Worm (Caenorhabditis elegans) whole organism, young adult: ENCODE data around the gene Y6G8.5.

Experiments
- Y53G8AR.9 ChIP-seq: fragments of 200-800 bp; sonication (Bioruptor generic); conservative IDR thresholded peaks from 2 replicates; pipeline ENCODE4 v1.3.6; 2022; ENCODE audit warnings: missing genetic modification reagents, missing genetic modification characterization, missing compliant biosample characterization
- Y79H2A.3 ChIP-seq: fragments of 200-800 bp; sonication (Bioruptor generic); conservative IDR thresholded peaks from 2 replicates; pipeline ENCODE4 v1.3.6; 2022; ENCODE audit warnings: missing genetic modification reagents, missing genetic modification characterization, missing compliant biosample characterization
- ama-1 ChIP-seq, 3 experiments: fragments of 150-350 bp in 1 of 3; sonication (generic microtip) in 2 of 3; optimal IDR thresholded peaks; 2 replicates each; lab custom pipeline; 2014 to 2018; ENCODE audit warnings: missing biosample characterization in 2 of 3, missing genetic modification characterization in 2 of 3, missing genetic modification reagents in 2 of 3
- fkh-3 ChIP-seq: sonication (generic microtip); optimal IDR thresholded peaks from 2 replicates; lab custom pipeline; 2016; ENCODE audit warnings: mild to moderate bottlenecking, missing genetic modification characterization, missing compliant biosample characterization
- hlh-12 ChIP-seq: sonication (generic microtip); optimal IDR thresholded peaks from 2 replicates; lab custom pipeline; 2016; ENCODE audit warnings: missing genetic modification characterization, missing compliant biosample characterization
- madf-6 ChIP-seq: fragments of 200-800 bp; sonication (Bioruptor generic); IDR thresholded peaks from 2 replicates; pipeline ENCODE4 v1.3.6; 2022; ENCODE audit warnings: missing genetic modification reagents, missing genetic modification characterization, missing compliant biosample characterization
- nfya-1 ChIP-seq: sonication (generic microtip); optimal IDR thresholded peaks from 2 replicates; lab custom pipeline; 2017; ENCODE audit warnings: antibody characterized with exemption, missing compliant biosample characterization, missing genetic modification characterization, borderline replicate concordance; ENCODE audit not compliant: insufficient read depth
- sea-2 ChIP-seq: fragments of 200-800 bp; sonication (Bioruptor generic); IDR thresholded peaks from 2 replicates; pipeline ENCODE4 v1.3.6; 2022; ENCODE audit warnings: missing genetic modification characterization, missing compliant biosample characterization
- tbp1 ChIP-seq: fragments of 200-800 bp; sonication (Bioruptor generic); optimal IDR thresholded peaks from 2 replicates; lab custom pipeline; 2018; ENCODE audit warnings: mild to moderate bottlenecking, missing genetic modification characterization, missing compliant biosample characterization

DNA sequence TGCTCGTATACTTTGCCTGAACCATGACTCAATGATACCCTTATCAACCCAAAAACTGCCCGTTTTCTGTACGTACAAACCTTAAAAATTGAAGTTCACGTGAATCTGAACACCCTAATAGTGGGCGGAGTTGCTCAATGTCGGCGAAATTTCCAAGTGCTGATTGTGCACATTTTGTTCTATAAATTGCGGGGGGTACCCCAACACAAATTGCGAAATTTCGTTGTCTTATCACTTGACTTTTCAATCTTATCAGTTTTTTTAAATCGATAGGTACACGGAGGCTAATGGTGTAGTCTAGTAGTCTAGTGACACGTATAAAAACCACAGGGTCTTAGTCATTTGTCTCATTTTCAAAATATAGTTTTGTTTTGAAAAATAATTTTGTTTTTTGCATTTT is 43.7 kb upstream of the Y6G8.5 start, which contains the start of gene fbxa-108:
- no peak for TF ChIP-seq sea-2 (GFP tag; lab: Robert Waterston, UW)
- no peak for TF ChIP-seq nfya-1 (tag; lab: Kevin White, UChicago)
- no peak for TF ChIP-seq hlh-12
- no peak for TF ChIP-seq madf-6 (GFP tag; lab: Robert Waterston, UW)
- TF ChIP-seq ama-1 (optimal IDR thresholded peaks at IDR 0.05; lab: Kevin White, UChicago), result no peak
- TF ChIP-seq ama-1 (GFP tag; optimal IDR thresholded peaks at IDR 0.05; lab: Kevin White, UChicago), result no peak
- no peak for TF ChIP-seq fkh-3 (tag; lab: Kevin White, UChicago)
- TF ChIP-seq tbp1 (GFP tag; lab: Kevin White, UChicago), result peak; percentile 22
- TF ChIP-seq Y53G8AR.9 (GFP tag; lab: Robert Waterston, UW), result no peak
- TF ChIP-seq Y79H2A.3, result no peak
